Worm (Caenorhabditis elegans): Measurements from ENCODE around the gene got-1.2.

Gene got-1.2

DNA sequence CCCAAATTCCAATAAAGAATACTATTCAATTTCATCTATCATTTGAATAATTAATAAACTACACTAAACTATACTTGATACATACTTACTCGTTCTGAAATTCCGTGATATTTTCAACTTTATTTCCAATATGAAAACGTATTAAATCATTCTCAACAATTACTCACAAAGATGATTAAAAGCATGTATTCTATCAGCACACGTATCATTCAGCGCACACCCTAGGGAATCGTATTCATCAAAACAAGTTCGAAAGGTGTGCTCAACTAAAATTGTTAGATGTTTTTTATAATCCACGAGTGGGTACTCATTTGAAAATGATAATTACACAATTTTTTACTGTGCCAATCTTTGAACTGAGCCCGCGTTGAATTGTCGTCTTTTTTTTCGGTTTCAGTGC is 30.4 kb downstream of the got-1.2 start, which contains the start of gene C10E2.1:
Gene C10E2.1, plus strand, starts transcription at position 301 of the 400 bp plus-strand sequence.
- TF ChIP-seq ceh-83 (GFP tag; optimal IDR thresholded peaks at IDR 0.05) (no peak), mls-2 (tag; optimal IDR thresholded peaks at IDR 0.05) (no peak), ztf-11 (tag; optimal IDR thresholded peaks at IDR 0.05) (no peak), elt-3 (tag; optimal IDR thresholded peaks at IDR 0.05) (no peak), nhr-237 (tag; optimal IDR thresholded peaks at IDR 0.05) (no peak), sptf-1 (tag; optimal IDR thresholded peaks at IDR 0.05) (no peak), lsy-2 (tag; optimal IDR thresholded peaks at IDR 0.05) (no peak)

DNA sequence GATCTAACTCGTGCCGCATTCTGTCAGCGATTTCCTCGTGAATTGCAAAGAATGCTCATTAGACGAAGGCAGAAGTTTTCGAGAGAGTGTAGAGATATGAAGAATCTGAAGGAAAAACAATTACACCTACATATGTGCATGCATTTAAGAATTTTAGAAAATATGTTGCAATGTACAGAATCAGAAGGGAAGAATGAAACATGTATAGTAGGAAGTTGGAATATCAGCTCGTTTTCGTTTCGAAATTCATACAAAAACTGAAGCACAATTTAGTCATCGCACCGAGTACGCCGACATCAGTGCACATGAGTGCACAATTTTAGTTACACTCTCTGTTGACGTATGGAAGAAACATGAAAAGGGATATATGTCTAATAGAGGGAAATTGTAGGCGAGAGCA is 38.5 kb downstream of the got-1.2 start, which contains the start of gene C10E2.5:
Gene C10E2.5, minus strand, starts transcription at position 101 of the 400 bp plus-strand sequence.
- no peak for TF ChIP-seq cnd-1 (tag; optimal IDR thresholded peaks at IDR 0.05)
- no peak for TF ChIP-seq unc-120 (tag; optimal IDR thresholded peaks at IDR 0.05; ENCODE audit: poor library complexity, severe bottlenecking)
- TF ChIP-seq lin-32 (GFP tag; optimal IDR thresholded peaks at IDR 0.05): no peak
- no peak for TF ChIP-seq unc-39 (tag; optimal IDR thresholded peaks at IDR 0.05)
- TF ChIP-seq ceh-83 (GFP tag; optimal IDR thresholded peaks at IDR 0.05): no peak
- TF ChIP-seq tbx-8 (GFP tag; optimal IDR thresholded peaks at IDR 0.05): no peak
- TF ChIP-seq M03D4.4 (tag; optimal IDR thresholded peaks at IDR 0.05): no peak
- TF ChIP-seq flh-1 (GFP tag; optimal IDR thresholded peaks at IDR 0.05): no peak
- TF ChIP-seq mls-2 (tag; optimal IDR thresholded peaks at IDR 0.05): no peak
- TF ChIP-seq drap-1 (GFP tag; optimal IDR thresholded peaks at IDR 0.05): no peak
- TF ChIP-seq mep-1 (tag; optimal IDR thresholded peaks at IDR 0.05): no peak
- TF ChIP-seq hlh-1 (tag; optimal IDR thresholded peaks at IDR 0.05): no peak
- no peak for TF ChIP-seq nhr-76 (tag; optimal IDR thresholded peaks at IDR 0.05)
- TF ChIP-seq ceh-39 (tag; optimal IDR thresholded peaks at IDR 0.05): no peak
- no peak for TF ChIP-seq nhr-28 (tag; optimal IDR thresholded peaks at IDR 0.05)
- TF ChIP-seq nhr-237 (tag; optimal IDR thresholded peaks at IDR 0.05): no peak
- no peak for TF ChIP-seq pha-4 (tag; optimal IDR thresholded peaks at IDR 0.05)
- no peak for TF ChIP-seq nhr-2 (tag; optimal IDR thresholded peaks at IDR 0.05)
- TF ChIP-seq snpc-4 (tag; optimal IDR thresholded peaks at IDR 0.05): no peak

DNA sequence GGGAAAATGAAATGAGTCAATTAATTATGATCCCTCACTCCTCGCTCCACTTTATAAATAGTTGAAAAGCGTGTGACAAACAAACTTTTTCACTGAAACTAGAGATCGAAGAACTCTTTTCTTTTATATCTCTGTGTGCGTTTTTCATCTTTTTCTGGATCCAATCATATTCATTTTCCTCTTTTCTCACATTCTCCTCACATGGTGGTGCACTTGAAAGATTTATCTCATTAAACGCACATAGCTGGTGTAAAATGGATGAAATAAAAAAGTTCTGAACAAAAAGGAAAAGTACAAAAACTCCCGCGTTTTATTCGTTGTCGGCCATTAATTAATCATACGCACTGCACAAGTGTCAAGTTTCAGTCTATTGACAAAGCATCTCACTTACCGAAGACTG is 40.7 kb downstream of the got-1.2 start:
- TF ChIP-seq M03D4.4 (tag; optimal IDR thresholded peaks at IDR 0.05) (no peak), mab-5 (tag; optimal IDR thresholded peaks at IDR 0.05) (no peak), flh-1 (GFP tag; optimal IDR thresholded peaks at IDR 0.05) (no peak), ceh-43 (GFP tag; optimal IDR thresholded peaks at IDR 0.05) (no peak), nhr-76 (tag; optimal IDR thresholded peaks at IDR 0.05) (no peak), ham-2 (GFP tag; optimal IDR thresholded peaks at IDR 0.05) (no peak), cnd-1 (tag; optimal IDR thresholded peaks at IDR 0.05) (no peak), unc-62 (GFP tag; optimal IDR thresholded peaks at IDR 0.05) (no peak), bed-3 (GFP tag; optimal IDR thresholded peaks at IDR 0.05) (no peak), lsy-2 (tag; optimal IDR thresholded peaks at IDR 0.05) (no peak), hlh-1 (tag; optimal IDR thresholded peaks at IDR 0.05) (no peak), nhr-2 (tag; optimal IDR thresholded peaks at IDR 0.05) (no peak), ztf-11 (tag; optimal IDR thresholded peaks at IDR 0.05) (no peak), nhr-28 (tag; optimal IDR thresholded peaks at IDR 0.05) (no peak), elt-1 (tag; optimal IDR thresholded peaks at IDR 0.05; ENCODE audit: borderline replicate concordance, insufficient read depth) (no peak), mep-1 (tag; optimal IDR thresholded peaks at IDR 0.05) (no peak)

DNA sequence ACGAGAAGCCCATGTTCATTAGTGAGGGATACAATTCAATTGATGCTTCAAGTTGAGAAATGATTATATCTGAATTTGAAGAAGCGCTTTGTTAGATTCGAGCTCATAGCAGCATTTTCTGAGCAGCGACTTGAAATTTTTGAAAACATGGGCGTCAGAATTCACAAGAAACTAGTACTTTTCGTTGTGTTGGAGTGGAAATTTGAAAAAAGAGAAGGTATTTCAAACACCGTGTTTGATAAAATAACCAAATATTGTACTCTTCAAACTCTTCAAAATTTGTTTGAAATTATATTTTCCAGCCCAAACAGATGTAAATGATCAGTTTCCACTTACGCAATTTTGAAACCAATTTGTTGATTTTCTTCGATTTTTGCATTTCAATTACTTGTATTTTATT is 48.0 kb downstream of the got-1.2 start, which contains the start of gene C10E2.2:
Gene C10E2.2, plus strand, starts transcription at position 301 of the 400 bp plus-strand sequence.
- TF ChIP-seq lin-32 (GFP tag; optimal IDR thresholded peaks at IDR 0.05) (no peak), unc-62 (GFP tag; optimal IDR thresholded peaks at IDR 0.05) (no peak), nhr-28 (tag; optimal IDR thresholded peaks at IDR 0.05) (no peak), sem-2 (GFP tag; optimal IDR thresholded peaks at IDR 0.05) (no peak)
